Fruit fly (Drosophila melanogaster): ENCODE measurements around the gene Hsc70-1.
A peak's percentile ranks its signal among the peaks of the same experiment; 100 is the strongest.

Gene Hsc70-1

dm6 chr3L:13949440-13950066, 24.3 kb upstream of the Hsc70-1 start (continued):
- TF ChIP-seq tx (GFP tag; optimal IDR thresholded peaks at IDR 0.05) (no peak), kah (GFP tag; optimal IDR thresholded peaks at IDR 0.05) (no peak), CG9797 (GFP tag; optimal IDR thresholded peaks at IDR 0.05) (no peak), h (optimal IDR thresholded peaks at IDR 0.05) (no peak), Lpt (GFP tag; optimal IDR thresholded peaks at IDR 0.05) (no peak), CG2120 (GFP tag; optimal IDR thresholded peaks at IDR 0.05) (no peak), slbo (GFP tag; IDR thresholded peaks at IDR 0.05) (0 out of 2 replicates have a peak, but pooled peaks have one; percentile 27), Aef1 (GFP tag; IDR thresholded peaks at IDR 0.05) (no peak), CG32772 (GFP tag; IDR thresholded peaks at IDR 0.05) (no peak), CG2712 (tag; optimal IDR thresholded peaks at IDR 0.05) (no peak), Meics (GFP tag; optimal IDR thresholded peaks at IDR 0.05) (no peak), BEAF-32 (GFP tag; optimal IDR thresholded peaks at IDR 0.05) (no peak), CG8478 (optimal IDR thresholded peaks at IDR 0.05) (no peak), Doc3 (GFP tag; IDR thresholded peaks at IDR 0.05; ENCODE audit: partially characterized antibody) (no peak), z (GFP tag; IDR thresholded peaks at IDR 0.05) (0 out of 3 replicates have a peak, but pooled peaks have one; percentile 39), Xrp1 (GFP tag; IDR thresholded peaks at IDR 0.05) (no peak), B-H2 (GFP tag; optimal IDR thresholded peaks at IDR 0.05) (no peak), ind (GFP tag; optimal IDR thresholded peaks at IDR 0.05) (no peak), lmd (GFP tag; IDR thresholded peaks at IDR 0.05) (no peak), Elba2 (GFP tag; optimal IDR thresholded peaks at IDR 0.05) (peak; percentile 16), tll (GFP tag; optimal IDR thresholded peaks at IDR 0.05) (peak in 1 of 2 experiments; percentile 73), CG8089 (GFP tag; optimal IDR thresholded peaks at IDR 0.05) (no peak), CG13296 (GFP tag; optimal IDR thresholded peaks at IDR 0.05) (no peak), CG10209 (GFP tag; optimal IDR thresholded peaks at IDR 0.05) (peak; percentile 9)

dm6 chr3L:13951564-13951963, 22.3 kb upstream of the Hsc70-1 start:
- TF ChIP-seq Hand (GFP tag; optimal IDR thresholded peaks at IDR 0.05) (no peak), CG14860 (GFP tag; IDR thresholded peaks at IDR 0.05; ENCODE audit: partially characterized antibody) (no peak), Hmx (GFP tag; optimal IDR thresholded peaks at IDR 0.05) (no peak), tup (GFP tag; optimal IDR thresholded peaks at IDR 0.05) (no peak), CG4730 (GFP tag; IDR thresholded peaks at IDR 0.05) (no peak), amos (GFP tag; IDR thresholded peaks at IDR 0.05; ENCODE audit: partially characterized antibody) (no peak), pros (GFP tag; optimal IDR thresholded peaks at IDR 0.05) (no peak), CG7963 (GFP tag; IDR thresholded peaks at IDR 0.05; ENCODE audit: partially characterized antibody) (no peak), Bgb (GFP tag; IDR thresholded peaks at IDR 0.05; ENCODE audit: partially characterized antibody) (no peak)

- TF ChIP-seq Optix (GFP tag; IDR thresholded peaks at IDR 0.05) (no peak), Jarid2 (GFP tag; optimal IDR thresholded peaks at IDR 0.05) (no peak), gsb-n (tag; optimal IDR thresholded peaks at IDR 0.05) (no peak), CG8290 (GFP tag; optimal IDR thresholded peaks at IDR 0.05) (no peak), CG8290 (tag; optimal IDR thresholded peaks at IDR 0.05) (peak in 1 of 2 experiments; percentile 20), sqz (GFP tag; optimal IDR thresholded peaks at IDR 0.05) (no peak), lab (GFP tag; optimal IDR thresholded peaks at IDR 0.05) (peak; percentile 46), CG5245 (GFP tag; optimal IDR thresholded peaks at IDR 0.05) (no peak), CG1529 (GFP tag; optimal IDR thresholded peaks at IDR 0.05) (no peak), dysf (GFP tag; IDR thresholded peaks at IDR 0.05) (no peak), CG7745 (tag; optimal IDR thresholded peaks at IDR 0.05) (no peak), D (optimal IDR thresholded peaks at IDR 0.05) (no peak), D (GFP tag; optimal IDR thresholded peaks at IDR 0.05) (no peak), grn (GFP tag; optimal IDR thresholded peaks at IDR 0.05) (peak; percentile 17), inv (GFP tag; IDR thresholded peaks at IDR 0.05; ENCODE audit: partially characterized antibody) (no peak), CG16779 (GFP tag; IDR thresholded peaks at IDR 0.05) (no peak), Usf (GFP tag; optimal IDR thresholded peaks at IDR 0.05) (no peak), Lim3 (GFP tag; IDR thresholded peaks at IDR 0.05) (no peak)
These were observed 21.3 kb upstream of the Hsc70-1 start for dm6 chr3L:13952484-13953048.

Data from whole organism, embryonic.